6 worm cellular contexts compared by ENCODE assay signal in genomic region chrII:9974967-9975366, ce11.
TF ChIP-seq lines count a peak whose summit lies in the region.

Gene aakg-5, minus strand, starts transcription at chrII:9975125.

TF ChIP-seq in whole organism, L1 larva, 84 proteins besides CTCF, POLR2A, EP300 and RAD21 (continued from another document and continues in another):
- TF ChIP-seq ceh-90 (tag; optimal IDR thresholded peaks at IDR 0.05; lab: Kevin White, UChicago) = no peak
- peak; percentile 92 for TF ChIP-seq tbx-2 (tag; optimal IDR thresholded peaks at IDR 0.05; lab: Kevin White, UChicago)
- TF ChIP-seq nhr-12 (tag; optimal IDR thresholded peaks at IDR 0.05; lab: Kevin White, UChicago) = no peak
- TF ChIP-seq jun-1 (tag; optimal IDR thresholded peaks at IDR 0.05; lab: Kevin White, UChicago) = peak; percentile 72
- TF ChIP-seq hlh-4 (tag; optimal IDR thresholded peaks at IDR 0.05; lab: Kevin White, UChicago) = no peak
- peak; percentile 57 for TF ChIP-seq fkh-8 (tag; optimal IDR thresholded peaks at IDR 0.05; lab: Kevin White, UChicago)
- TF ChIP-seq snu-23 (GFP tag; optimal IDR thresholded peaks at IDR 0.05; lab: Kevin White, UChicago) = peak; percentile 92
- TF ChIP-seq lin-35 (GFP tag; optimal IDR thresholded peaks at IDR 0.05; lab: Kevin White, UChicago) = peak; percentile 72 to 88
- no peak for TF ChIP-seq sup-37 (GFP tag; optimal IDR thresholded peaks at IDR 0.05; lab: Kevin White, UChicago)
- peak; percentile 80 for TF ChIP-seq elt-2 (tag; optimal IDR thresholded peaks at IDR 0.05; lab: Kevin White, UChicago)
- peak; percentile 96 for TF ChIP-seq lin-14 (GFP tag; optimal IDR thresholded peaks at IDR 0.05; lab: Kevin White, UChicago)
- TF ChIP-seq efl-3 (GFP tag; optimal IDR thresholded peaks at IDR 0.05; lab: Kevin White, UChicago) = no peak
- no peak for TF ChIP-seq egl-13 (tag; optimal IDR thresholded peaks at IDR 0.05; lab: Kevin White, UChicago)
- no peak for TF ChIP-seq ces-1 (GFP tag; optimal IDR thresholded peaks at IDR 0.05; lab: Kevin White, UChicago)
- TF ChIP-seq egl-27 (tag; optimal IDR thresholded peaks at IDR 0.05; lab: Kevin White, UChicago) = peak; percentile 28 to 72
- peak; percentile 88 for TF ChIP-seq grh-1 (GFP tag; IDR thresholded peaks at IDR 0.05; lab: Robert Waterston, UW)
- no peak for TF ChIP-seq unc-30 (tag; optimal IDR thresholded peaks at IDR 0.05; lab: Kevin White, UChicago)
- TF ChIP-seq hlh-17 (GFP tag; optimal IDR thresholded peaks at IDR 0.05; lab: Kevin White, UChicago; ENCODE audit: borderline replicate concordance) = no peak
- peak; percentile 66 for TF ChIP-seq irx-1 (tag; optimal IDR thresholded peaks at IDR 0.05; lab: Kevin White, UChicago)
- no peak for TF ChIP-seq alr-1 (tag; optimal IDR thresholded peaks at IDR 0.05; lab: Kevin White, UChicago; ENCODE audit: borderline replicate concordance)
- TF ChIP-seq nhr-28 (tag; optimal IDR thresholded peaks at IDR 0.05; lab: Kevin White, UChicago) = no peak
- peak; percentile 90 for TF ChIP-seq rnt-1 (tag; optimal IDR thresholded peaks at IDR 0.05; lab: Kevin White, UChicago)

TF ChIP-seq in whole organism, L2 larva, 48 proteins besides CTCF, POLR2A, EP300 and RAD21 (continued from another document and continues in another):
- TF ChIP-seq nhr-77 (tag; optimal IDR thresholded peaks at IDR 0.05; lab: Kevin White, UChicago) (peak; percentile 46), elt-1 (tag; optimal IDR thresholded peaks at IDR 0.05; lab: Kevin White, UChicago) (peak; percentile 22), nhr-11 (tag; optimal IDR thresholded peaks at IDR 0.05; lab: Kevin White, UChicago) (no peak), ceh-16 (tag; optimal IDR thresholded peaks at IDR 0.05; lab: Kevin White, UChicago) (peak; percentile 74), nhr-12 (tag; optimal IDR thresholded peaks at IDR 0.05; lab: Kevin White, UChicago) (no peak), unc-55 (GFP tag; optimal IDR thresholded peaks at IDR 0.05; lab: Kevin White, UChicago) (peak; percentile 73), lin-11 (tag; optimal IDR thresholded peaks at IDR 0.05; lab: Kevin White, UChicago) (peak; percentile 50), lin-13 (GFP tag; optimal IDR thresholded peaks at IDR 0.05; lab: Kevin White, UChicago) (peak; percentile 70), lsy-2 (tag; optimal IDR thresholded peaks at IDR 0.05; lab: Kevin White, UChicago) (peak in 1 of 2 experiments; percentile 85), crh-2 (tag; optimal IDR thresholded peaks at IDR 0.05; lab: Kevin White, UChicago) (peak; percentile 91), ama-1 (optimal IDR thresholded peaks at IDR 0.05; lab: Kevin White, UChicago) (no peak), nhr-21 (tag; optimal IDR thresholded peaks at IDR 0.05; lab: Kevin White, UChicago) (peak; percentile 83), blmp-1 (tag; optimal IDR thresholded peaks at IDR 0.05; lab: Kevin White, UChicago; ENCODE audit: insufficient read depth) (peak; percentile 65), unc-39 (tag; optimal IDR thresholded peaks at IDR 0.05; lab: Kevin White, UChicago) (no peak), mdl-1 (tag; optimal IDR thresholded peaks at IDR 0.05; lab: Kevin White, UChicago) (peak; percentile 31 to 74), egl-27 (tag; optimal IDR thresholded peaks at IDR 0.05; lab: Kevin White, UChicago) (peak; percentile 90), F13H6.1 (tag; optimal IDR thresholded peaks at IDR 0.05; lab: Kevin White, UChicago) (peak; percentile 95), lin-39 (tag; optimal IDR thresholded peaks at IDR 0.05; lab: Kevin White, UChicago) (no peak), ZK546.5 (tag; optimal IDR thresholded peaks at IDR 0.05; lab: Kevin White, UChicago) (no peak), ztf-4 (tag; optimal IDR thresholded peaks at IDR 0.05; lab: Kevin White, UChicago) (peak; percentile 59), dmd-4 (tag; optimal IDR thresholded peaks at IDR 0.05; lab: Kevin White, UChicago) (no peak), nhr-6 (tag; optimal IDR thresholded peaks at IDR 0.05; lab: Kevin White, UChicago) (peak; percentile 73), gmeb-1 (tag; optimal IDR thresholded peaks at IDR 0.05; lab: Kevin White, UChicago) (peak; percentile 81)

TF ChIP-seq in whole organism, L3 larva, 47 proteins besides CTCF, POLR2A, EP300 and RAD21 (continued from another document and continues in another):
- peak; percentile 90 for TF ChIP-seq nfya-1 (tag; optimal IDR thresholded peaks at IDR 0.05; lab: Kevin White, UChicago; ENCODE audit: insufficient read depth)
- TF ChIP-seq ztf-4 (tag; optimal IDR thresholded peaks at IDR 0.05; lab: Kevin White, UChicago) = no peak
- peak; percentile 53 for TF ChIP-seq R02D3.7 (tag; optimal IDR thresholded peaks at IDR 0.05; lab: Kevin White, UChicago)
- no peak for TF ChIP-seq mdl-1 (tag; optimal IDR thresholded peaks at IDR 0.05; lab: Kevin White, UChicago)
- no peak for TF ChIP-seq ztf-11 (tag; optimal IDR thresholded peaks at IDR 0.05; lab: Kevin White, UChicago)
- TF ChIP-seq lsy-12 (tag; optimal IDR thresholded peaks at IDR 0.05; lab: Kevin White, UChicago) = no peak
- TF ChIP-seq eor-1 (tag; optimal IDR thresholded peaks at IDR 0.05; lab: Kevin White, UChicago) = no peak
- TF ChIP-seq tbx-2 (tag; optimal IDR thresholded peaks at IDR 0.05; lab: Kevin White, UChicago) = peak; percentile 34
- TF ChIP-seq elt-2 (tag; optimal IDR thresholded peaks at IDR 0.05; lab: Kevin White, UChicago) = peak; percentile 87
- TF ChIP-seq egl-5 (tag; optimal IDR thresholded peaks at IDR 0.05; lab: Kevin White, UChicago) = peak; percentile 93
- no peak for TF ChIP-seq nhr-77 (tag; optimal IDR thresholded peaks at IDR 0.05; lab: Kevin White, UChicago)
- no peak for TF ChIP-seq sea-2 (GFP tag; optimal IDR thresholded peaks at IDR 0.05; lab: Kevin White, UChicago)
- TF ChIP-seq lin-15B (tag; optimal IDR thresholded peaks at IDR 0.05; lab: Kevin White, UChicago) = peak; percentile 63
- TF ChIP-seq pha-4 (tag; optimal IDR thresholded peaks at IDR 0.05; lab: Kevin White, UChicago) = peak; percentile 96
- no peak for TF ChIP-seq ama-1 (optimal IDR thresholded peaks at IDR 0.05; lab: Kevin White, UChicago)
- no peak for TF ChIP-seq unc-39 (tag; optimal IDR thresholded peaks at IDR 0.05; lab: Kevin White, UChicago)
- no peak for TF ChIP-seq fos-1 (tag; optimal IDR thresholded peaks at IDR 0.05; lab: Kevin White, UChicago)
- TF ChIP-seq nhr-11 (tag; optimal IDR thresholded peaks at IDR 0.05; lab: Kevin White, UChicago) = no peak
- TF ChIP-seq fkh-2 (tag; optimal IDR thresholded peaks at IDR 0.05; lab: Kevin White, UChicago) = no peak
- peak; percentile 17 for TF ChIP-seq snpc-4 (tag; optimal IDR thresholded peaks at IDR 0.05; lab: Kevin White, UChicago)
- TF ChIP-seq jun-1 (tag; optimal IDR thresholded peaks at IDR 0.05; lab: Kevin White, UChicago) = peak; percentile 84
- TF ChIP-seq mml-1 (tag; optimal IDR thresholded peaks at IDR 0.05; lab: Kevin White, UChicago) = no peak
- peak; percentile 48 for TF ChIP-seq nhr-43 (tag; optimal IDR thresholded peaks at IDR 0.05; lab: Kevin White, UChicago; ENCODE audit: poor library complexity, severe bottlenecking)
- TF ChIP-seq ceh-16 (tag; optimal IDR thresholded peaks at IDR 0.05; lab: Kevin White, UChicago) = no peak

TF ChIP-seq in whole organism, L4 larva, 104 proteins besides CTCF, POLR2A, EP300 and RAD21 (continued from another document and continues in another):
- TF ChIP-seq lin-15B (tag; optimal IDR thresholded peaks at IDR 0.05; lab: Kevin White, UChicago) (no peak), mxl-3 (GFP tag; optimal IDR thresholded peaks at IDR 0.05; lab: Kevin White, UChicago) (peak; percentile 55), pha-4 (GFP tag; IDR thresholded peaks at IDR 0.05; lab: Robert Waterston, UW) (peak; percentile 76), pha-4 (tag; optimal IDR thresholded peaks at IDR 0.05; lab: Kevin White, UChicago) (peak; percentile 80), tag-97 (GFP tag; IDR thresholded peaks at IDR 0.05; lab: Robert Waterston, UW) (no peak), tra-1 (GFP tag; IDR thresholded peaks at IDR 0.05; lab: Robert Waterston, UW) (peak; percentile 51; the same call in 1 of the 2 replicates), Y48G9A.11 (GFP tag; IDR thresholded peaks at IDR 0.05; lab: Robert Waterston, UW) (no peak), spr-1 (tag; optimal IDR thresholded peaks at IDR 0.05; lab: Kevin White, UChicago) (peak; percentile 19), mes-2 (tag; optimal IDR thresholded peaks at IDR 0.05; lab: Kevin White, UChicago; ENCODE audit: poor library complexity, severe bottlenecking) (peak; percentile 77), F37D6.2 (tag; optimal IDR thresholded peaks at IDR 0.05; lab: Kevin White, UChicago) (no peak), nhr-42 (GFP tag; IDR thresholded peaks at IDR 0.05; lab: Robert Waterston, UW) (no peak), dmd-6 (GFP tag; IDR thresholded peaks at IDR 0.05; lab: Robert Waterston, UW) (peak; percentile 91), egl-43 (GFP tag; IDR thresholded peaks at IDR 0.05; lab: Robert Waterston, UW) (no peak), daf-12 (tag; optimal IDR thresholded peaks at IDR 0.05; lab: Kevin White, UChicago) (no peak), ZK546.5 (tag; optimal IDR thresholded peaks at IDR 0.05; lab: Kevin White, UChicago) (no peak), nhr-77 (tag; optimal IDR thresholded peaks at IDR 0.05; lab: Kevin White, UChicago) (peak; percentile 29), ceh-28 (tag; optimal IDR thresholded peaks at IDR 0.05; lab: Kevin White, UChicago) (no peak), nhr-6 (tag; optimal IDR thresholded peaks at IDR 0.05; lab: Kevin White, UChicago) (peak; percentile 80), ztf-11 (tag; optimal IDR thresholded peaks at IDR 0.05; lab: Kevin White, UChicago) (no peak), rbr-2 (tag; optimal IDR thresholded peaks at IDR 0.05; lab: Kevin White, UChicago) (peak; percentile 70), daf-16 (GFP tag; optimal IDR thresholded peaks at IDR 0.05; lab: Kevin White, UChicago) (peak; percentile 22 to 63), daf-16 (tag; optimal IDR thresholded peaks at IDR 0.05; lab: Kevin White, UChicago) (peak; percentile 87), aha-1 (tag; lab: Kevin White, UChicago) (peak; percentile 99), zag-1 (tag; optimal IDR thresholded peaks at IDR 0.05; lab: Kevin White, UChicago) (no peak), R02D3.7 (tag; optimal IDR thresholded peaks at IDR 0.05; lab: Kevin White, UChicago) (no peak)

TF ChIP-seq in whole organism, late embryonic, 69 proteins besides CTCF, POLR2A, EP300 and RAD21 (continued from another document):
- no peak for TF ChIP-seq fkh-6 (tag; optimal IDR thresholded peaks at IDR 0.05; lab: Kevin White, UChicago)
- no peak for TF ChIP-seq pqm-1 (tag; optimal IDR thresholded peaks at IDR 0.05; lab: Kevin White, UChicago)
- TF ChIP-seq dve-1 (tag; optimal IDR thresholded peaks at IDR 0.05; lab: Kevin White, UChicago) = peak; percentile 11
- TF ChIP-seq fax-1 (tag; optimal IDR thresholded peaks at IDR 0.05; lab: Kevin White, UChicago) = no peak
TF ChIP-seq in whole organism, late embryonic: peak in this region for 5.

TF ChIP-seq in whole organism, young adult, 124 proteins besides CTCF, POLR2A, EP300 and RAD21 (continued from another document and continues in another):
- no peak for TF ChIP-seq nhr-90 (tag; optimal IDR thresholded peaks at IDR 0.05; lab: Kevin White, UChicago)
- TF ChIP-seq mxl-1 (tag; optimal IDR thresholded peaks at IDR 0.05; lab: Kevin White, UChicago) = no peak
- no peak for TF ChIP-seq ceh-79 (tag; optimal IDR thresholded peaks at IDR 0.05; lab: Kevin White, UChicago)
- TF ChIP-seq let-607 (tag; optimal IDR thresholded peaks at IDR 0.05; lab: Kevin White, UChicago) = peak in 1 of 2 experiments; percentile 28
- no peak for TF ChIP-seq rec-8 (tag; optimal IDR thresholded peaks at IDR 0.05; lab: Kevin White, UChicago)
- no peak for TF ChIP-seq nhr-179 (tag; optimal IDR thresholded peaks at IDR 0.05; lab: Kevin White, UChicago)
- no peak for TF ChIP-seq B0261.1 (tag; optimal IDR thresholded peaks at IDR 0.05; lab: Kevin White, UChicago)
- no peak for TF ChIP-seq hrde-1 (tag; optimal IDR thresholded peaks at IDR 0.05; lab: Kevin White, UChicago; ENCODE audit: borderline replicate concordance)
- no peak for TF ChIP-seq ztf-28 (GFP tag; IDR thresholded peaks at IDR 0.05; lab: Robert Waterston, UW)
- no peak for TF ChIP-seq Y53G8AR.9 (GFP tag; conservative IDR thresholded peaks at IDR 0.05; lab: Robert Waterston, UW)
- peak; percentile 35 for TF ChIP-seq tbp1 (GFP tag; optimal IDR thresholded peaks at IDR 0.05; lab: Kevin White, UChicago)
- TF ChIP-seq aptf-2 (GFP tag; conservative IDR thresholded peaks at IDR 0.05; lab: Robert Waterston, UW) = no peak
- TF ChIP-seq mcd-1 (GFP tag; IDR thresholded peaks at IDR 0.05; lab: Robert Waterston, UW) = no peak
- no peak for TF ChIP-seq Y79H2A.3 (GFP tag; conservative IDR thresholded peaks at IDR 0.05; lab: Robert Waterston, UW)
- peak; percentile 91 for TF ChIP-seq hmg-1.2 (GFP tag; IDR thresholded peaks at IDR 0.05; lab: Robert Waterston, UW)
- no peak for TF ChIP-seq sdz-38 (tag; optimal IDR thresholded peaks at IDR 0.05; lab: Kevin White, UChicago)
- peak in 1 of 3 experiments; percentile 32 for TF ChIP-seq lin-35 (GFP tag; optimal IDR thresholded peaks at IDR 0.05; lab: Kevin White, UChicago)
- no peak for TF ChIP-seq nfya-1 (tag; optimal IDR thresholded peaks at IDR 0.05; lab: Kevin White, UChicago; ENCODE audit: borderline replicate concordance, insufficient read depth)
- 0 out of 2 replicates have a peak, but pooled peaks have one; percentile 6 for TF ChIP-seq egl-18 (GFP tag; IDR thresholded peaks at IDR 0.05; lab: Robert Waterston, UW)
- no peak for TF ChIP-seq akir-1 (GFP tag; optimal IDR thresholded peaks at IDR 0.05; lab: Kevin White, UChicago)
- no peak for TF ChIP-seq ztf-22 (GFP tag; optimal IDR thresholded peaks at IDR 0.05; lab: Kevin White, UChicago)
- no peak for TF ChIP-seq ets-4 (GFP tag; optimal IDR thresholded peaks at IDR 0.05; lab: Kevin White, UChicago)
- TF ChIP-seq ceh-58 (GFP tag; IDR thresholded peaks at IDR 0.05; lab: Robert Waterston, UW) = no peak
- TF ChIP-seq tbx-9 (tag; optimal IDR thresholded peaks at IDR 0.05; lab: Kevin White, UChicago; ENCODE audit: borderline replicate concordance) = no peak
- TF ChIP-seq hlh-12 (tag; optimal IDR thresholded peaks at IDR 0.05; lab: Kevin White, UChicago) = no peak
- TF ChIP-seq F39B2.1 (GFP tag; IDR thresholded peaks at IDR 0.05; lab: Robert Waterston, UW) = no peak
- TF ChIP-seq ceh-40 (GFP tag; IDR thresholded peaks at IDR 0.05; lab: Robert Waterston, UW) = no peak
- TF ChIP-seq nfyb-1 (GFP tag; IDR thresholded peaks at IDR 0.05; lab: Robert Waterston, UW) = 0 out of 2 replicates have a peak, but pooled peaks have one; percentile 35
- TF ChIP-seq attf-3 (GFP tag; conservative IDR thresholded peaks at IDR 0.05; lab: Robert Waterston, UW) = peak; percentile 28; the same call in 1 of the 2 replicates
- peak; percentile 78 for TF ChIP-seq pha-4 (tag; optimal IDR thresholded peaks at IDR 0.05; lab: Kevin White, UChicago)
- TF ChIP-seq nfya-2 (GFP tag; IDR thresholded peaks at IDR 0.05; lab: Robert Waterston, UW) = no peak
- TF ChIP-seq aptf-3 (GFP tag; IDR thresholded peaks at IDR 0.05; lab: Robert Waterston, UW) = no peak
- no peak for TF ChIP-seq snpc-4 (GFP tag; optimal IDR thresholded peaks at IDR 0.05; lab: Kevin White, UChicago)
- TF ChIP-seq snpc-4 (tag; optimal IDR thresholded peaks at IDR 0.05; lab: Kevin White, UChicago) = peak in 1 of 4 experiments; percentile 64
- TF ChIP-seq cebp-1 (GFP tag; IDR thresholded peaks at IDR 0.05; lab: Robert Waterston, UW) = peak; percentile 42; the same call in 1 of the 2 replicates
- no peak for TF ChIP-seq cebp-1 (tag; optimal IDR thresholded peaks at IDR 0.05; lab: Kevin White, UChicago)
- TF ChIP-seq ztf-6 (GFP tag; IDR thresholded peaks at IDR 0.05; lab: Robert Waterston, UW) = no peak
- TF ChIP-seq madf-3 (GFP tag; IDR thresholded peaks at IDR 0.05; lab: Robert Waterston, UW) = no peak
- no peak for TF ChIP-seq ama-1 (optimal IDR thresholded peaks at IDR 0.05; lab: Kevin White, UChicago)
- no peak for TF ChIP-seq ama-1 (GFP tag; optimal IDR thresholded peaks at IDR 0.05; lab: Kevin White, UChicago)
- no peak for TF ChIP-seq repo-1 (tag; optimal IDR thresholded peaks at IDR 0.05; lab: Kevin White, UChicago)
- TF ChIP-seq hlh-26 (GFP tag; conservative IDR thresholded peaks at IDR 0.05; lab: Robert Waterston, UW) = no peak
- 0 out of 2 replicates have a peak, but pooled peaks have one; percentile 16 for TF ChIP-seq egrh-3 (GFP tag; IDR thresholded peaks at IDR 0.05; lab: Robert Waterston, UW)
- no peak for TF ChIP-seq somi-1 (GFP tag; optimal IDR thresholded peaks at IDR 0.05; lab: Kevin White, UChicago)
- TF ChIP-seq Y95B8A.8 (GFP tag; IDR thresholded peaks at IDR 0.05; lab: Robert Waterston, UW) = no peak
- TF ChIP-seq hsf-1 (GFP tag; IDR thresholded peaks at IDR 0.05; lab: Robert Waterston, UW) = no peak
- no peak for TF ChIP-seq ZK185.1 (tag; optimal IDR thresholded peaks at IDR 0.05; lab: Kevin White, UChicago; ENCODE audit: poor library complexity, severe bottlenecking)
